Worm (Caenorhabditis elegans) whole organism, mixed stage, embryonic: ENCODE results near the gene tag-275.

Experiments used
- M03D4.4 ChIP-seq: sonication (generic microtip); optimal IDR thresholded peaks from 2 replicates; lab custom pipeline; 2017; ENCODE audit warnings: mild to moderate bottlenecking, missing genetic modification characterization, missing compliant biosample characterization
- bed-3 ChIP-seq: fragments of 200-800 bp; sonication (Bioruptor generic); optimal IDR thresholded peaks from 3 replicates; lab custom pipeline; 2018; ENCODE audit warnings: mild to moderate bottlenecking, missing genetic modification characterization, moderate library complexity, missing compliant biosample characterization
- blmp-1 ChIP-seq: fragments of 150-350 bp; optimal IDR thresholded peaks from 2 replicates; lab custom pipeline; 2014; ENCODE audit warnings: missing biosample characterization, missing genetic modification characterization
- ceh-39 ChIP-seq: fragments of 150-350 bp; optimal IDR thresholded peaks from 2 replicates; lab custom pipeline; 2014; ENCODE audit warnings: missing biosample characterization, missing genetic modification characterization
- ceh-43 ChIP-seq: fragments of 200-800 bp; sonication (Bioruptor generic); optimal IDR thresholded peaks from 2 replicates; lab custom pipeline; 2018; ENCODE audit warnings: mild to moderate bottlenecking, missing genetic modification characterization, moderate library complexity, missing compliant biosample characterization
- ceh-83 ChIP-seq: fragments of 200-800 bp; sonication (Bioruptor generic); optimal IDR thresholded peaks from 2 replicates; lab custom pipeline; 2018; ENCODE audit warnings: mild to moderate bottlenecking, missing genetic modification characterization, missing compliant biosample characterization
- drap-1 ChIP-seq: fragments of 200-800 bp; sonication (Bioruptor generic); optimal IDR thresholded peaks from 3 replicates; lab custom pipeline; 2018; ENCODE audit warnings: mild to moderate bottlenecking, missing genetic modification characterization, missing compliant biosample characterization
- elt-1 ChIP-seq: sonication (generic microtip); optimal IDR thresholded peaks from 2 replicates; lab custom pipeline; 2017; ENCODE audit warnings: missing genetic modification characterization, mild to moderate bottlenecking, missing compliant biosample characterization, antibody characterized with exemption, moderate library complexity, borderline replicate concordance; ENCODE audit not compliant: insufficient read depth
- elt-3 ChIP-seq: fragments of 150-350 bp; optimal IDR thresholded peaks from 2 replicates; lab custom pipeline; 2014; ENCODE audit warnings: missing biosample characterization, missing genetic modification characterization
- flh-1 ChIP-seq: fragments of 200-800 bp; sonication (Bioruptor generic); optimal IDR thresholded peaks from 2 replicates; lab custom pipeline; 2018; ENCODE audit warnings: mild to moderate bottlenecking, missing genetic modification characterization, moderate library complexity, missing compliant biosample characterization
- ham-2 ChIP-seq: fragments of 200-800 bp; sonication (Bioruptor generic); optimal IDR thresholded peaks from 2 replicates; lab custom pipeline; 2018; ENCODE audit warnings: mild to moderate bottlenecking, missing genetic modification characterization, missing compliant biosample characterization
- lin-13 ChIP-seq: fragments of 150-350 bp; optimal IDR thresholded peaks from 2 replicates; lab custom pipeline; 2014; ENCODE audit warnings: missing biosample characterization, missing genetic modification characterization
- lsy-2 ChIP-seq: fragments of 150-350 bp; optimal IDR thresholded peaks from 2 replicates; lab custom pipeline; 2014; ENCODE audit warnings: missing biosample characterization, missing genetic modification characterization
- mab-5 ChIP-seq: fragments of 150-350 bp; optimal IDR thresholded peaks from 2 replicates; lab custom pipeline; 2014; ENCODE audit warnings: missing biosample characterization, missing genetic modification characterization
- mep-1 ChIP-seq: fragments of 150-350 bp; optimal IDR thresholded peaks from 2 replicates; lab custom pipeline; 2017; ENCODE audit warnings: missing biosample characterization, missing genetic modification reagents, missing genetic modification characterization, inconsistent platforms
- mls-2 ChIP-seq: sonication (generic microtip); optimal IDR thresholded peaks from 2 replicates; lab custom pipeline; 2016; ENCODE audit warnings: mild to moderate bottlenecking, missing genetic modification characterization, moderate library complexity, missing compliant biosample characterization
- nhr-12 ChIP-seq: fragments of 150-350 bp; optimal IDR thresholded peaks from 2 replicates; lab custom pipeline; 2014; ENCODE audit warnings: missing biosample characterization, missing genetic modification characterization
- nhr-2 ChIP-seq: fragments of 150-350 bp; optimal IDR thresholded peaks from 2 replicates; lab custom pipeline; 2014; ENCODE audit warnings: missing biosample characterization, missing genetic modification characterization
- nhr-237 ChIP-seq: fragments of 150-350 bp; optimal IDR thresholded peaks from 2 replicates; lab custom pipeline; 2014; ENCODE audit warnings: missing biosample characterization, missing genetic modification characterization
- nhr-28 ChIP-seq: fragments of 150-350 bp; optimal IDR thresholded peaks from 2 replicates; lab custom pipeline; 2014; ENCODE audit warnings: missing biosample characterization, missing genetic modification characterization
- nhr-76 ChIP-seq: sonication (generic microtip); optimal IDR thresholded peaks from 2 replicates; lab custom pipeline; 2017; ENCODE audit warnings: missing biosample characterization, missing genetic modification characterization
- pha-4 ChIP-seq: fragments of 150-350 bp; optimal IDR thresholded peaks from 2 replicates; lab custom pipeline; 2018; ENCODE audit warnings: missing biosample characterization, missing genetic modification reagents, missing genetic modification characterization
- sem-2 ChIP-seq: fragments of 200-800 bp; sonication (Bioruptor generic); optimal IDR thresholded peaks from 2 replicates; lab custom pipeline; 2018; ENCODE audit warnings: mild to moderate bottlenecking, missing genetic modification characterization, missing compliant biosample characterization
- snpc-4 ChIP-seq: fragments of 150-350 bp; optimal IDR thresholded peaks from 2 replicates; lab custom pipeline; 2014; ENCODE audit warnings: missing biosample characterization, missing genetic modification characterization
- sptf-1 ChIP-seq: sonication (generic microtip); optimal IDR thresholded peaks from 2 replicates; lab custom pipeline; 2017; ENCODE audit warnings: mild to moderate bottlenecking, missing genetic modification characterization, moderate library complexity, missing compliant biosample characterization
- tbx-8 ChIP-seq: fragments of 200-800 bp; sonication (Bioruptor generic); optimal IDR thresholded peaks from 2 replicates; lab custom pipeline; 2018; ENCODE audit warnings: mild to moderate bottlenecking, missing genetic modification characterization, moderate library complexity, missing compliant biosample characterization
- unc-39 ChIP-seq: fragments of 150-350 bp; optimal IDR thresholded peaks from 2 replicates; lab custom pipeline; 2014; ENCODE audit warnings: missing biosample characterization, missing genetic modification characterization
- unc-62 ChIP-seq: fragments of 150-350 bp; optimal IDR thresholded peaks from 2 replicates; lab custom pipeline; 2014; ENCODE audit warnings: missing biosample characterization, missing genetic modification reagents, missing genetic modification characterization
- zip-8 ChIP-seq: fragments of 150-350 bp; optimal IDR thresholded peaks from 2 replicates; lab custom pipeline; 2014; ENCODE audit warnings: missing biosample characterization, missing genetic modification characterization
- ztf-11 ChIP-seq: fragments of 150-350 bp; optimal IDR thresholded peaks from 2 replicates; lab custom pipeline; 2014; ENCODE audit warnings: missing biosample characterization, missing genetic modification characterization

Gene tag-275

ce11 chrX:6169252-6169651 lies 18.9 kb upstream of the tag-275 start, which contains the start of gene T25B2.2:
T25B2.2 (plus strand) TSS chrX:6169643.
- TF ChIP-seq elt-1 (tag; lab: Kevin White, UChicago): no peak
- no peak for TF ChIP-seq mab-5 (tag; lab: Kevin White, UChicago)
- TF ChIP-seq nhr-28 (tag; lab: Kevin White, UChicago): no peak
- TF ChIP-seq zip-8: no peak
- no peak for TF ChIP-seq snpc-4 (tag; lab: Kevin White, UChicago)
- TF ChIP-seq lsy-2 (tag; lab: Kevin White, UChicago): no peak
- no peak for TF ChIP-seq nhr-12 (tag; lab: Kevin White, UChicago)
- TF ChIP-seq drap-1 (GFP tag; lab: Kevin White, UChicago): no peak
- no peak for TF ChIP-seq M03D4.4 (tag; lab: Kevin White, UChicago)
- TF ChIP-seq blmp-1: no peak

ce11 chrX:6167376-6167775 lies 17.0 kb upstream of the tag-275 start:
- TF ChIP-seq pha-4 (tag; lab: Kevin White, UChicago): no peak
- TF ChIP-seq ceh-39 (tag; lab: Kevin White, UChicago): no peak
- no peak for TF ChIP-seq flh-1 (GFP tag; lab: Kevin White, UChicago)

- TF ChIP-seq lin-13 (tag; lab: Kevin White, UChicago): no peak
- TF ChIP-seq ceh-43 (GFP tag; lab: Kevin White, UChicago): no peak
- no peak for TF ChIP-seq zip-8
- no peak for TF ChIP-seq lsy-2 (tag; lab: Kevin White, UChicago)
- TF ChIP-seq nhr-28 (tag; lab: Kevin White, UChicago): no peak
- TF ChIP-seq elt-3 (tag; lab: Kevin White, UChicago): no peak
- TF ChIP-seq ztf-11 (tag; lab: Kevin White, UChicago): no peak
- no peak for TF ChIP-seq M03D4.4 (tag; lab: Kevin White, UChicago)
- TF ChIP-seq nhr-12 (tag; lab: Kevin White, UChicago): no peak
- TF ChIP-seq mls-2: no peak
- TF ChIP-seq unc-62: no peak
- no peak for TF ChIP-seq mab-5 (tag; lab: Kevin White, UChicago)
These were observed 11.7 kb upstream of the tag-275 start for ce11 chrX:6162037-6162436.

DNA sequence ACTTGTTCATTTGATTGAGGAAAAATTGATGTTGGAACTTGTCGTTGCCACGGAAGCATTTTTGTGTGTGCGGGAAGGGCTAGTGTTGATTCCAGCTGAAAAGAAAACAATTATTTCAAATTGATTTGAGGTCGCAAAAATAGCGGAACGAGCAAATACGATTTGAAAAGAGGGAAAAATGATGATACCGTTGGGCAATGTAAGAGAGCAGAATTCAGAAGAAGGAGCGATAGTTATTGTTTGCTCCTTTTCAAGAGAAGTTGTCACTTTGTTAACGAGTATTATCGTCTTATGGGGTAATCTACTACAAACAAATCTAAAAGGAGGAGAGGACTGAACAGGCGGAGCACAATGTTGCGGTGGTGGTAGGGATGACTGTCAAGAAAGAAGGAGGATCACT lies 10.1 kb upstream of the tag-275 start, which contains the start of gene odd-2:
odd-2 (minus strand) TSS at position 101 of the 400 bp plus-strand sequence.
- no peak for TF ChIP-seq ztf-11 (tag; lab: Kevin White, UChicago)
- TF ChIP-seq lsy-2 (tag; lab: Kevin White, UChicago): no peak
- no peak for TF ChIP-seq mep-1
- TF ChIP-seq bed-3 (GFP tag; lab: Kevin White, UChicago): no peak
- no peak for TF ChIP-seq nhr-76 (tag; lab: Kevin White, UChicago)
- no peak for TF ChIP-seq nhr-237 (tag; lab: Kevin White, UChicago)
- no peak for TF ChIP-seq blmp-1
- no peak for TF ChIP-seq snpc-4 (tag; lab: Kevin White, UChicago)
- no peak for TF ChIP-seq nhr-12 (tag; lab: Kevin White, UChicago)
- no peak for TF ChIP-seq sptf-1
- TF ChIP-seq sem-2: no peak
- no peak for TF ChIP-seq tbx-8 (GFP tag; lab: Kevin White, UChicago)
- no peak for TF ChIP-seq ceh-83 (GFP tag; lab: Kevin White, UChicago)
- TF ChIP-seq nhr-2 (tag; lab: Kevin White, UChicago): no peak
- no peak for TF ChIP-seq ceh-39 (tag; lab: Kevin White, UChicago)
- TF ChIP-seq flh-1 (GFP tag; lab: Kevin White, UChicago): no peak
- TF ChIP-seq ham-2: no peak
- TF ChIP-seq, all 35 proteins: peak for 0

ce11 chrX:6159562-6159961 lies 9.2 kb upstream of the tag-275 start:
- no peak for TF ChIP-seq mab-5 (tag; lab: Kevin White, UChicago)
- no peak for TF ChIP-seq ceh-83 (GFP tag; lab: Kevin White, UChicago)
- TF ChIP-seq lin-13 (tag; lab: Kevin White, UChicago): no peak
- no peak for TF ChIP-seq zip-8
- TF ChIP-seq unc-39 (tag; lab: Kevin White, UChicago): no peak
- no peak for TF ChIP-seq nhr-2 (tag; lab: Kevin White, UChicago)
